Worm (Caenorhabditis elegans) whole organism, mixed stage, embryonic: Measurements from ENCODE around the gene hlh-27.

ENCODE experiments used
- M03D4.4 ChIP-seq: sonication (generic microtip); optimal IDR thresholded peaks from 2 replicates; lab custom pipeline; 2017; ENCODE audit warnings: mild to moderate bottlenecking, missing genetic modification characterization, missing compliant biosample characterization
- blmp-1 ChIP-seq: fragments of 150-350 bp; optimal IDR thresholded peaks from 2 replicates; lab custom pipeline; 2014; ENCODE audit warnings: missing biosample characterization, missing genetic modification characterization
- ceh-43 ChIP-seq: fragments of 200-800 bp; sonication (Bioruptor generic); optimal IDR thresholded peaks from 2 replicates; lab custom pipeline; 2018; ENCODE audit warnings: mild to moderate bottlenecking, missing genetic modification characterization, moderate library complexity, missing compliant biosample characterization
- ces-1 ChIP-seq: fragments of 150-350 bp; optimal IDR thresholded peaks from 2 replicates; lab custom pipeline; 2014; ENCODE audit warnings: missing biosample characterization, missing genetic modification reagents, missing genetic modification characterization
- cnd-1 ChIP-seq: fragments of 200-800 bp; sonication (Bioruptor generic); optimal IDR thresholded peaks from 2 replicates; lab custom pipeline; 2018; ENCODE audit warnings: mild to moderate bottlenecking, missing genetic modification characterization, missing compliant biosample characterization
- drap-1 ChIP-seq: fragments of 200-800 bp; sonication (Bioruptor generic); optimal IDR thresholded peaks from 3 replicates; lab custom pipeline; 2018; ENCODE audit warnings: mild to moderate bottlenecking, missing genetic modification characterization, missing compliant biosample characterization
- elt-1 ChIP-seq: sonication (generic microtip); optimal IDR thresholded peaks from 2 replicates; lab custom pipeline; 2017; ENCODE audit warnings: missing genetic modification characterization, mild to moderate bottlenecking, missing compliant biosample characterization, antibody characterized with exemption, moderate library complexity, borderline replicate concordance; ENCODE audit not compliant: insufficient read depth
- elt-3 ChIP-seq: fragments of 150-350 bp; optimal IDR thresholded peaks from 2 replicates; lab custom pipeline; 2014; ENCODE audit warnings: missing biosample characterization, missing genetic modification characterization
- flh-1 ChIP-seq: fragments of 200-800 bp; sonication (Bioruptor generic); optimal IDR thresholded peaks from 2 replicates; lab custom pipeline; 2018; ENCODE audit warnings: mild to moderate bottlenecking, missing genetic modification characterization, moderate library complexity, missing compliant biosample characterization
- ham-2 ChIP-seq: fragments of 200-800 bp; sonication (Bioruptor generic); optimal IDR thresholded peaks from 2 replicates; lab custom pipeline; 2018; ENCODE audit warnings: mild to moderate bottlenecking, missing genetic modification characterization, missing compliant biosample characterization
- hlh-1 ChIP-seq: fragments of 150-350 bp; optimal IDR thresholded peaks from 2 replicates; lab custom pipeline; 2014; ENCODE audit warnings: missing biosample characterization, missing genetic modification reagents, missing genetic modification characterization
- lin-13 ChIP-seq: fragments of 150-350 bp; optimal IDR thresholded peaks from 2 replicates; lab custom pipeline; 2014; ENCODE audit warnings: missing biosample characterization, missing genetic modification characterization
- lin-32 ChIP-seq: fragments of 200-800 bp; sonication (Bioruptor generic); optimal IDR thresholded peaks from 2 replicates; lab custom pipeline; 2018; ENCODE audit warnings: mild to moderate bottlenecking, missing genetic modification characterization, missing compliant biosample characterization
- lsy-2 ChIP-seq: fragments of 150-350 bp; optimal IDR thresholded peaks from 2 replicates; lab custom pipeline; 2014; ENCODE audit warnings: missing biosample characterization, missing genetic modification characterization
- mab-5 ChIP-seq: fragments of 150-350 bp; optimal IDR thresholded peaks from 2 replicates; lab custom pipeline; 2014; ENCODE audit warnings: missing biosample characterization, missing genetic modification characterization
- mep-1 ChIP-seq: fragments of 150-350 bp; optimal IDR thresholded peaks from 2 replicates; lab custom pipeline; 2017; ENCODE audit warnings: missing biosample characterization, missing genetic modification reagents, missing genetic modification characterization, inconsistent platforms
- mls-2 ChIP-seq: sonication (generic microtip); optimal IDR thresholded peaks from 2 replicates; lab custom pipeline; 2016; ENCODE audit warnings: mild to moderate bottlenecking, missing genetic modification characterization, moderate library complexity, missing compliant biosample characterization
- nhr-12 ChIP-seq: fragments of 150-350 bp; optimal IDR thresholded peaks from 2 replicates; lab custom pipeline; 2014; ENCODE audit warnings: missing biosample characterization, missing genetic modification characterization
- nhr-237 ChIP-seq: fragments of 150-350 bp; optimal IDR thresholded peaks from 2 replicates; lab custom pipeline; 2014; ENCODE audit warnings: missing biosample characterization, missing genetic modification characterization
- nhr-76 ChIP-seq: sonication (generic microtip); optimal IDR thresholded peaks from 2 replicates; lab custom pipeline; 2017; ENCODE audit warnings: missing biosample characterization, missing genetic modification characterization
- pha-4 ChIP-seq: fragments of 150-350 bp; optimal IDR thresholded peaks from 2 replicates; lab custom pipeline; 2018; ENCODE audit warnings: missing biosample characterization, missing genetic modification reagents, missing genetic modification characterization
- sem-2 ChIP-seq: fragments of 200-800 bp; sonication (Bioruptor generic); optimal IDR thresholded peaks from 2 replicates; lab custom pipeline; 2018; ENCODE audit warnings: mild to moderate bottlenecking, missing genetic modification characterization, missing compliant biosample characterization
- snpc-4 ChIP-seq: fragments of 150-350 bp; optimal IDR thresholded peaks from 2 replicates; lab custom pipeline; 2014; ENCODE audit warnings: missing biosample characterization, missing genetic modification characterization
- sptf-1 ChIP-seq: sonication (generic microtip); optimal IDR thresholded peaks from 2 replicates; lab custom pipeline; 2017; ENCODE audit warnings: mild to moderate bottlenecking, missing genetic modification characterization, moderate library complexity, missing compliant biosample characterization
- tbx-8 ChIP-seq: fragments of 200-800 bp; sonication (Bioruptor generic); optimal IDR thresholded peaks from 2 replicates; lab custom pipeline; 2018; ENCODE audit warnings: mild to moderate bottlenecking, missing genetic modification characterization, moderate library complexity, missing compliant biosample characterization
- unc-39 ChIP-seq: fragments of 150-350 bp; optimal IDR thresholded peaks from 2 replicates; lab custom pipeline; 2014; ENCODE audit warnings: missing biosample characterization, missing genetic modification characterization
- unc-62 ChIP-seq: fragments of 150-350 bp; optimal IDR thresholded peaks from 2 replicates; lab custom pipeline; 2014; ENCODE audit warnings: missing biosample characterization, missing genetic modification reagents, missing genetic modification characterization
- zip-8 ChIP-seq: fragments of 150-350 bp; optimal IDR thresholded peaks from 2 replicates; lab custom pipeline; 2014; ENCODE audit warnings: missing biosample characterization, missing genetic modification characterization
- ztf-11 ChIP-seq: fragments of 150-350 bp; optimal IDR thresholded peaks from 2 replicates; lab custom pipeline; 2014; ENCODE audit warnings: missing biosample characterization, missing genetic modification characterization

Gene hlh-27

ce11 chrII:5531855-5532328 is 8.1 kb downstream of the hlh-27 start, which contains the start of gene C17C3.9:
TSS of gene C17C3.9 (minus strand) at chrII:5532278.
- TF ChIP-seq ceh-43 (GFP tag; lab: Kevin White, UChicago) (no peak), snpc-4 (no peak), unc-39 (tag; lab: Kevin White, UChicago) (no peak), lin-32 (GFP tag; lab: Kevin White, UChicago) (no peak), ham-2 (GFP tag; lab: Kevin White, UChicago) (no peak), zip-8 (no peak), blmp-1 (no peak), drap-1 (GFP tag; lab: Kevin White, UChicago) (no peak), M03D4.4 (tag; lab: Kevin White, UChicago) (no peak), cnd-1 (tag; lab: Kevin White, UChicago) (no peak), lin-13 (no peak), mep-1 (tag; lab: Kevin White, UChicago) (no peak)
- TF ChIP-seq, all 35 proteins: peak for 0

DNA sequence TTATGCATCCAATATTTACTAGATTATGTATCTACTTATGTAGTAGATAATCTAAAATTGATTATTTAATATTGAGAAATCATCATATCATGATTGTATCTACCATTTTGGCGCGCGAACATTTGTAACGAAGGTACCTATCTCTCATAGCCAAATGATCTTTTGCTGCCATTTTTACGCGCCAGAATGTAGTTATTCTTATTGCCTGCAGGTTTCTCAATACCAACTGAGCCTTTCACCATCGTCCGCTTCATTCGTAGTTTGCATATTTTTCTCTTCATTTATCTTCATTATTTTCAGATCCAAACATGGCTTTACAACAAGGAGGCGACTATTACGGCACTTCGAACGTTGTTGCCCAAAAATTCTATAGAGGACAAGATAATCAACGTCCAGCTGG is 12.2 kb downstream of the hlh-27 start, which contains the start of gene ZK177.1:
ZK177.1 (plus strand) TSS at position 301 of the 400 bp plus-strand sequence.
- TF ChIP-seq pha-4 (tag; lab: Kevin White, UChicago) (no peak), nhr-12 (no peak), sem-2 (no peak), sptf-1 (tag; lab: Kevin White, UChicago) (no peak)

DNA sequence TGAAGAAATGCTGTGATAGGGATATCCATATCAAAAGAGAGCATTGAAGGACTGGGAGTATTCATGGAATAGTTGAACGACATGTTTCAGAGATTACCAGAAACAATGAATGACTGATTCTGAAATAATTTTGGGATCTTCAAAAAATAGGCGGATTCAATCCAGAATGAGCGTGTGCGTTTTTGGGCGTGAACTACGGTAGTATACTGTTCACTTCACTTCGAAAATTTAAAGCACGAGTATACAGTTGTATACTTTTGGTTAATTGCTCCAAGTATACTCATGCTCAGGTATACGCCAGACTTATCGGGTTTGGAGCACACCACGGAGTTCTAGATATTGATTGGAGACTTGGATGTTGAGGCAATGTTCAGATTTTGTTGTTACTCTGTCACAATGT is 14.7 kb downstream of the hlh-27 start, which contains the start of gene tbx-35:
tbx-35 (minus strand) TSS at position 101 of the 400 bp plus-strand sequence.
- no peak for TF ChIP-seq M03D4.4 (tag; lab: Kevin White, UChicago)
- TF ChIP-seq elt-3 (tag; lab: Kevin White, UChicago) = no peak
- no peak for TF ChIP-seq ham-2 (GFP tag; lab: Kevin White, UChicago)
- TF ChIP-seq pha-4 (tag; lab: Kevin White, UChicago) = no peak

DNA sequence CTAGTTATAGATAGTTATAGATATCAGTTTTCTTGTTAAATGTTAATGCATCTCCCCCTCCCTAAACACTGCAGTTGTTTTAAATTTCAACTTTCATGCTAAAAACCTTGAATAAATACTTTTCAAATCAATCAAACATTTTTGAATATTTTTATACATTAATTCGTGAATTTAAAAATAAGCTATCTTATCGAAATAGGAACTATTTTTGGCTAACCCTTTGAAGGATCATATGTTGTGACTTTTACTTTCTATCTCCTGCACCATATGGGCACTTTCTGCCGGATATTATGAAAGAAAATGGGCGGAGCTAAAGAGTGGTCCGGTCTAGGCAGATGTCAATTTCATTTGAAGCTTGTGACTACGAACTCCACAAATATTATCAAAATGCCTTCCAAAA is 17.4 kb downstream of the hlh-27 start, which contains the start of gene ZK177.11:
ZK177.11 (plus strand) TSS at position 301 of the 400 bp plus-strand sequence.
- TF ChIP-seq ham-2 (GFP tag; lab: Kevin White, UChicago) = no peak
- TF ChIP-seq M03D4.4 (tag; lab: Kevin White, UChicago) = no peak
- TF ChIP-seq nhr-12 = no peak
- no peak for TF ChIP-seq lsy-2 (tag; lab: Kevin White, UChicago)
- no peak for TF ChIP-seq sptf-1 (tag; lab: Kevin White, UChicago)
- no peak for TF ChIP-seq lin-32 (GFP tag; lab: Kevin White, UChicago)
- TF ChIP-seq lin-13 = no peak
- TF ChIP-seq zip-8 = no peak
- no peak for TF ChIP-seq mep-1 (tag; lab: Kevin White, UChicago)
- no peak for TF ChIP-seq nhr-76 (tag; lab: Kevin White, UChicago)
- no peak for TF ChIP-seq unc-62
- TF ChIP-seq mab-5 (tag; lab: Kevin White, UChicago) = no peak

DNA sequence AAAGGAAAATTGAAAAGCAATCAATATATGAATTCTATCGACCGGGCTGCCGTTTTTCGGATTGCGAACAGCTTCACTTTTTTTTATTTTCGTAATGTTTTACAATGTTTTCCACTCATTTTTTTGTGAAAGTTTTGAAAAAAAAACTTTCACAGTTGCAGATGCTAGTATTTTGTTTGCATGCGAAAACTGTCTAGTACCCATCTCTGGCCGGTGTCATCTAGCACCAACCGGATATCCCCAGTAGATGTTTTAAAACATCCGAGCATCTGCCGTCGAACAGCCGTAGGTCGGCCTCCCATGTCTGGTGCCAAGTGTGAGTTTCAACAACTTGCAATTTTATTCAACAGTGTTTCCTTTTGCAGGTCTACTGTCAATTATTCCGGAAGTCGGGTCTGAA is 18.6 kb downstream of the hlh-27 start, which contains the start of gene ZK177.12:
ZK177.12 (plus strand) TSS at position 301 of the 400 bp plus-strand sequence.
- TF ChIP-seq unc-62 (no peak), ces-1 (GFP tag; lab: Kevin White, UChicago) (no peak), hlh-1 (tag; lab: Kevin White, UChicago) (no peak), M03D4.4 (tag; lab: Kevin White, UChicago) (no peak), nhr-76 (tag; lab: Kevin White, UChicago) (no peak), mep-1 (tag; lab: Kevin White, UChicago) (no peak), flh-1 (no peak), ztf-11 (no peak), sem-2 (no peak), elt-1 (tag; lab: Kevin White, UChicago) (no peak), ceh-43 (GFP tag; lab: Kevin White, UChicago) (no peak), tbx-8 (GFP tag; lab: Kevin White, UChicago) (no peak), snpc-4 (no peak), nhr-237 (tag; lab: Kevin White, UChicago) (no peak), mls-2 (tag; lab: Kevin White, UChicago) (no peak), unc-39 (tag; lab: Kevin White, UChicago) (no peak), blmp-1 (no peak)
- TF ChIP-seq, all 35 proteins: peak for 0

ce11 chrII:5518910-5519309 is 21.1 kb downstream of the hlh-27 start, which contains the start of gene ZK177.2:
TSS of gene ZK177.2 (plus strand) at chrII:5519210.
- no peak for TF ChIP-seq ceh-43 (GFP tag; lab: Kevin White, UChicago)
- TF ChIP-seq hlh-1 (tag; lab: Kevin White, UChicago) = no peak
